Fruit fly (Drosophila melanogaster) whole organism, adult: ENCODE measurements around the gene CG43645.

Experiments
- CG11617 ChIP-seq: fragments of 200-800 bp; sonication (Bioruptor generic); optimal IDR thresholded peaks from 2 replicates; lab custom pipeline; 2017; ENCODE audit warnings: mild to moderate bottlenecking, missing biosample characterization, missing genetic modification reagents, missing genetic modification characterization
- CG14711 ChIP-seq: fragments of 200-800 bp; sonication (Bioruptor generic); optimal IDR thresholded peaks from 2 replicates; lab custom pipeline; 2018; ENCODE audit warnings: missing biosample characterization, mild to moderate bottlenecking, missing genetic modification characterization, moderate library complexity
- CG1620 ChIP-seq: fragments of 200-800 bp; sonication (Bioruptor generic); optimal IDR thresholded peaks from 2 replicates; lab custom pipeline; 2016; ENCODE audit warnings: missing biosample characterization, missing genetic modification characterization
- CG33017 ChIP-seq: fragments of 200-800 bp; sonication (Bioruptor generic); optimal IDR thresholded peaks from 2 replicates; lab custom pipeline; 2018; ENCODE audit warnings: missing biosample characterization, mild to moderate bottlenecking, missing genetic modification characterization, moderate library complexity
- CG5204 ChIP-seq: fragments of 200-800 bp; sonication (Bioruptor generic); optimal IDR thresholded peaks from 2 replicates; lab custom pipeline; 2016; ENCODE audit warnings: missing biosample characterization, missing genetic modification characterization
- Hr96 ChIP-seq: fragments of 200-800 bp; sonication (Bioruptor generic); optimal IDR thresholded peaks from 2 replicates; lab custom pipeline; 2016; ENCODE audit warnings: missing biosample characterization, missing genetic modification characterization
- Mnt ChIP-seq: fragments of 200-800 bp; sonication (Bioruptor generic); optimal IDR thresholded peaks from 2 replicates; lab custom pipeline; 2016; ENCODE audit warnings: missing biosample characterization, mild to moderate bottlenecking, missing genetic modification characterization
- kay ChIP-seq: fragments of 200-800 bp; sonication (Bioruptor generic); peaks from one replicate; lab custom pipeline; 2016; ENCODE audit warnings: missing biosample characterization, missing genetic modification characterization, borderline replicate concordance
- ovo ChIP-seq: fragments of 200-800 bp; sonication (Bioruptor generic); optimal IDR thresholded peaks from 2 replicates; lab custom pipeline; 2016; ENCODE audit warnings: missing biosample characterization, missing genetic modification characterization
- pad ChIP-seq: fragments of 200-800 bp; sonication (Bioruptor generic); optimal IDR thresholded peaks from 3 replicates; lab custom pipeline; 2017; ENCODE audit warnings: missing biosample characterization, missing genetic modification characterization, mild to moderate bottlenecking, moderate library complexity, missing genetic modification reagents

DNA sequence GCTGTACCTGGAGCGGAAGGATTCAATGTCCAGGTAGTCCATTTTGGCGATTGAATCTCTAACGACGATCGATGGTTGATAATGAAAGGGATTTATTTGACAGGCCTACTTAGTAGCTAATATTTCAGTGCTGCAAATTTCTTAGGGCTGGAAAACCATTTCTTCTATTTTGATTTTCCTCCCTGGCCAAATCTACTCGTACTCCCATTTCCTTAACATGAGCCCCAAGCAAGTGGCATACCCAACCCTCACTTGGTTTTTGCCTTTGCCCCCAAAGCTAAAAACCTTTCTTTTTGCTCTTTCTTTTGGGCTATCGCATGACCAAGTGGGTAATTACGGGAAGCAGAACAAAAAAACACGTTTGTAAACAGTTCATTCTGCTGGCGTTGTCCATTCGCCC lies 13.2 kb downstream of the CG43645 start, which contains the start of gene CG15142:
- TF ChIP-seq Mnt (GFP tag; lab: Kevin White, UChicago) (no peak), CG1620 (GFP tag; lab: Kevin White, UChicago) (no peak), kay (no peak), Hr96 (GFP tag; lab: Kevin White, UChicago) (no peak), ovo (no peak), CG33017 (no peak), CG14711 (tag; lab: Kevin White, UChicago) (no peak), CG5204 (GFP tag; lab: Kevin White, UChicago) (no peak), CG11617 (GFP tag; lab: Kevin White, UChicago) (no peak), pad (GFP tag; lab: Kevin White, UChicago) (no peak)
